Fruit fly (Drosophila melanogaster): Measurements from ENCODE around the gene Nnf1b.

The Nnf1b gene

dm6 chr2L:855052-855547 is 44.7 kb downstream of the Nnf1b start, which contains the start of gene CG13949 (continued):
- TF ChIP-seq CG7271 (tag; optimal IDR thresholded peaks at IDR 0.05) (no peak), CG12155 (GFP tag; optimal IDR thresholded peaks at IDR 0.05) (peak; percentile 69), sna (GFP tag; IDR thresholded peaks at IDR 0.05; ENCODE audit: partially characterized antibody) (no peak), CG14441 (GFP tag; IDR thresholded peaks at IDR 0.05) (peak; percentile 83), her (GFP tag; optimal IDR thresholded peaks at IDR 0.05) (peak; percentile 58), hth (optimal IDR thresholded peaks at IDR 0.05) (no peak), CG5953 (GFP tag; IDR thresholded peaks at IDR 0.05) (0 out of 2 replicates have a peak, but pooled peaks have one; percentile 40), CG6791 (GFP tag; IDR thresholded peaks at IDR 0.05; ENCODE audit: partially characterized antibody) (peak; percentile 65; the same call in 2 of the 3 replicates), HLH54F (GFP tag; optimal IDR thresholded peaks at IDR 0.05) (peak; percentile 57), slbo (GFP tag; IDR thresholded peaks at IDR 0.05) (peak; percentile 79), CG10366 (GFP tag; IDR thresholded peaks at IDR 0.05) (peak; percentile 79), gro (GFP tag; optimal IDR thresholded peaks at IDR 0.05) (peak; percentile 79), ems (GFP tag; optimal IDR thresholded peaks at IDR 0.05) (peak; percentile 31), CG33213 (GFP tag; optimal IDR thresholded peaks at IDR 0.05) (peak; percentile 71), CrebB (tag; optimal IDR thresholded peaks at IDR 0.05) (peak; percentile 50), ttk (GFP tag; IDR thresholded peaks at IDR 0.05) (peak; percentile 80), zen (tag; optimal IDR thresholded peaks at IDR 0.05) (peak; percentile 24), sisA (GFP tag; IDR thresholded peaks at IDR 0.05) (peak; percentile 59), br (optimal IDR thresholded peaks at IDR 0.05) (no peak), CG13624 (GFP tag; optimal IDR thresholded peaks at IDR 0.05) (peak; percentile 64), CG34376 (GFP tag; optimal IDR thresholded peaks at IDR 0.05) (peak; percentile 64), Six4 (GFP tag; optimal IDR thresholded peaks at IDR 0.05) (peak; percentile 0), CG16863 (GFP tag; optimal IDR thresholded peaks at IDR 0.05) (peak; percentile 23), Nf-YB (GFP tag; optimal IDR thresholded peaks at IDR 0.05) (peak; percentile 27), CG34422 (GFP tag; IDR thresholded peaks at IDR 0.05) (peak; percentile 77), Sox102F (GFP tag; optimal IDR thresholded peaks at IDR 0.05) (peak; percentile 67), Opbp (GFP tag; IDR thresholded peaks at IDR 0.05; ENCODE audit: partially characterized antibody) (peak; percentile 63), Poxn (GFP tag; IDR thresholded peaks at IDR 0.05) (0 out of 2 replicates have a peak, but pooled peaks have one; percentile 8), Fer3 (tag; optimal IDR thresholded peaks at IDR 0.05) (peak; percentile 72), CG17328 (GFP tag; IDR thresholded peaks at IDR 0.05) (peak; percentile 73), NfI (GFP tag; optimal IDR thresholded peaks at IDR 0.05) (peak; percentile 62), ac (GFP tag; optimal IDR thresholded peaks at IDR 0.05) (no peak), CG4360 (GFP tag; IDR thresholded peaks at IDR 0.05) (0 out of 2 replicates have a peak, but pooled peaks have one; percentile 18), Sin3A (optimal IDR thresholded peaks at IDR 0.05) (no peak), lab (GFP tag; optimal IDR thresholded peaks at IDR 0.05) (peak; percentile 85), phol (tag; optimal IDR thresholded peaks at IDR 0.05) (peak; percentile 66), CG12104 (GFP tag; optimal IDR thresholded peaks at IDR 0.05) (peak; percentile 31), CG1647 (GFP tag; optimal IDR thresholded peaks at IDR 0.05) (no peak), CG10979 (tag; optimal IDR thresholded peaks at IDR 0.05) (peak; percentile 53), CG6175 (GFP tag; IDR thresholded peaks at IDR 0.05) (no peak; the same call in 2 of the 3 replicates), CG6689 (GFP tag; IDR thresholded peaks at IDR 0.05) (peak; percentile 65), HLH3B (GFP tag; IDR thresholded peaks at IDR 0.05) (peak; percentile 64), Hr78 (GFP tag; optimal IDR thresholded peaks at IDR 0.05) (peak in 1 of 2 experiments; percentile 37), D19B (GFP tag; optimal IDR thresholded peaks at IDR 0.05) (no peak), ranshi (GFP tag; IDR thresholded peaks at IDR 0.05) (peak; percentile 78), slou (GFP tag; optimal IDR thresholded peaks at IDR 0.05) (peak; percentile 25), Sox100B (GFP tag; optimal IDR thresholded peaks at IDR 0.05) (peak; percentile 15), CG15514 (GFP tag; optimal IDR thresholded peaks at IDR 0.05) (peak; percentile 70), Dek (tag; optimal IDR thresholded peaks at IDR 0.05) (peak; percentile 68), CG30431 (GFP tag; optimal IDR thresholded peaks at IDR 0.05) (no peak), hb (GFP tag; IDR thresholded peaks at IDR 0.05; ENCODE audit: partially characterized antibody) (no peak)

All from whole organism, embryonic.